Worm (Caenorhabditis elegans): ENCODE measurements around the gene E02H4.2.

DNA sequence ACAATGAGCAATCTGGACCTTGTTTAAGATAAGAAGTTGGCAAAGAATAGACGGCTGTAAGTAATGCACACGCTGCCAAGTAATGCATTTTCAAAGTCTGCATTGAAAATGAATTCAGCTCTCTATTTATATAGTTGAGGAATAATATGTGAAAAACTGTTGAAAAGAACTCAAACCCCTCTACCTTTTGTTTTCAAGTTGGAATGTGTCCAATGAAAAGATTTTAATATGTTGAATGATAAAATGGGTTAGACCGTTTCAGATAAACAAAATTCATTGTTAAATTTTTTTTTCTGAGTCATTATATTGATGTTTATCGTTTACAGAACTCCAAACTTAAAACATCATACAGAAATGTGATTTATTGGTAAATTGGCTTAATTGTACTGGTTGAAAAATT lies 18.0 kb downstream of the E02H4.2 start, which contains the start of gene E02H4.8:
- TF ChIP-seq elt-3 (tag; optimal IDR thresholded peaks at IDR 0.05) (no peak), skn-1 (tag; optimal IDR thresholded peaks at IDR 0.05) (no peak), ama-1 (optimal IDR thresholded peaks at IDR 0.05) (no peak), R02D3.7 (tag; optimal IDR thresholded peaks at IDR 0.05) (no peak), ZK546.5 (tag; optimal IDR thresholded peaks at IDR 0.05) (no peak), lin-13 (GFP tag; optimal IDR thresholded peaks at IDR 0.05) (no peak), dmd-4 (tag; optimal IDR thresholded peaks at IDR 0.05) (no peak), unc-39 (tag; optimal IDR thresholded peaks at IDR 0.05) (no peak), blmp-1 (tag; optimal IDR thresholded peaks at IDR 0.05; ENCODE audit: insufficient read depth) (no peak), nhr-23 (tag; optimal IDR thresholded peaks at IDR 0.05) (no peak), elt-1 (tag; optimal IDR thresholded peaks at IDR 0.05) (no peak), nhr-11 (tag; optimal IDR thresholded peaks at IDR 0.05) (no peak), peb-1 (tag; optimal IDR thresholded peaks at IDR 0.05) (no peak), mbf-1 (tag; optimal IDR thresholded peaks at IDR 0.05) (no peak)
